Worm (Caenorhabditis elegans) whole organism, L2 larva: ENCODE results near the gene K03H1.13.

Source experiments
- aly-2 ChIP-seq: fragments of 150-350 bp; optimal IDR thresholded peaks from 2 replicates; lab custom pipeline; 2014; ENCODE audit warnings: missing biosample characterization, missing genetic modification characterization
- ama-1 ChIP-seq: fragments of 150-350 bp; optimal IDR thresholded peaks from 2 replicates; lab custom pipeline; 2018; ENCODE audit warnings: inconsistent platforms
- ceh-82 ChIP-seq: fragments of 150-350 bp; optimal IDR thresholded peaks from 2 replicates; lab custom pipeline; 2014; ENCODE audit warnings: missing biosample characterization, missing genetic modification characterization
- dmd-4 ChIP-seq: sonication (generic microtip); optimal IDR thresholded peaks from 2 replicates; lab custom pipeline; 2017; ENCODE audit warnings: missing biosample characterization, missing genetic modification characterization
- egl-27 ChIP-seq: sonication (generic microtip); optimal IDR thresholded peaks from 3 replicates; lab custom pipeline; 2017; ENCODE audit warnings: missing biosample characterization, missing genetic modification reagents, missing genetic modification characterization
- lin-39 ChIP-seq: fragments of 150-350 bp; optimal IDR thresholded peaks from 2 replicates; lab custom pipeline; 2014; ENCODE audit warnings: missing biosample characterization, missing genetic modification reagents, missing genetic modification characterization
- lsy-2 ChIP-seq, 2 experiments: fragments of 150-350 bp in 1 of 2; sonication (generic microtip) in 1 of 2; optimal IDR thresholded peaks; 2 replicates each; lab custom pipeline; 2014 to 2017; ENCODE audit warnings: missing biosample characterization in 2 of 2, missing genetic modification characterization in 2 of 2
- mdl-1 ChIP-seq, 2 experiments: fragments of 150-350 bp in 1 of 2; sonication (generic microtip) in 1 of 2; optimal IDR thresholded peaks; 2 replicates each; lab custom pipeline; 2017; ENCODE audit warnings: missing biosample characterization in 2 of 2, missing genetic modification characterization in 2 of 2
- nhr-129 ChIP-seq: fragments of 150-350 bp; optimal IDR thresholded peaks from 2 replicates; lab custom pipeline; 2014; ENCODE audit warnings: missing biosample characterization, missing genetic modification characterization
- nhr-237 ChIP-seq: fragments of 150-350 bp; optimal IDR thresholded peaks from 2 replicates; lab custom pipeline; 2014; ENCODE audit warnings: missing biosample characterization, missing genetic modification characterization
- nhr-25 ChIP-seq: fragments of 150-350 bp; sonication (generic microtip); optimal IDR thresholded peaks from 3 replicates; lab custom pipeline; 2014; ENCODE audit warnings: missing biosample characterization, missing genetic modification characterization
- snpc-4 ChIP-seq: fragments of 150-350 bp; optimal IDR thresholded peaks from 2 replicates; lab custom pipeline; 2014; ENCODE audit warnings: missing biosample characterization, missing genetic modification characterization
- ztf-4 ChIP-seq: fragments of 150-350 bp; optimal IDR thresholded peaks from 2 replicates; lab custom pipeline; 2014; ENCODE audit warnings: missing biosample characterization, missing genetic modification characterization

DNA sequence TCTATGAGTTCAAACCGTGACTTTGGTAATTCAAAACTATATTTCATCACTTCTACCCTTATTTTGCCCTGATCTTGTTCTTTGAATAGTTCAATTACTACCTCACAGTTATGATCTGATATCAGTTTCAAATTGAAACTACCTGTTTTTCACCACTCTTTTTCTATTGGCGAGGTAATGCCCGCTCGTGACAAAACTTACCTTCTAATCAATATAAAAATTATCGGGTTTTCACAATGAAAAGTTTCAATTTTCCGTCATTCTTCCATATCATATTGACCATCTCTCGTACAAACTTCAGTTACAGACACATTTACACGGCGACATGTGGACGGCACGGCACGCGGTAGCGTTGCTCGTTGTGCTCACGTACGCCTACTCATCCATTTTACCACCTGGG, 18.1 kb downstream of the K03H1.13 start, which contains the start of gene dec-7:
- TF ChIP-seq nhr-129 (tag; lab: Kevin White, UChicago) = no peak
- no peak for TF ChIP-seq lsy-2 (tag; optimal IDR thresholded peaks at IDR 0.05; lab: Kevin White, UChicago)
- no peak for TF ChIP-seq ztf-4
- TF ChIP-seq mdl-1 (tag; optimal IDR thresholded peaks at IDR 0.05; lab: Kevin White, UChicago) = no peak
- TF ChIP-seq aly-2 (tag; lab: Kevin White, UChicago) = no peak
- no peak for TF ChIP-seq dmd-4
- TF ChIP-seq nhr-25 = no peak
- no peak for TF ChIP-seq snpc-4 (tag; lab: Kevin White, UChicago)
- TF ChIP-seq ama-1 (lab: Kevin White, UChicago) = no peak
- no peak for TF ChIP-seq ceh-82 (tag; lab: Kevin White, UChicago)
- no peak for TF ChIP-seq lin-39 (tag; lab: Kevin White, UChicago)
- no peak for TF ChIP-seq nhr-237
- no peak for TF ChIP-seq egl-27 (tag; lab: Kevin White, UChicago)
